Fruit fly (Drosophila melanogaster): Measurements from ENCODE around the gene CG7824.

Gene CG7824

DNA sequence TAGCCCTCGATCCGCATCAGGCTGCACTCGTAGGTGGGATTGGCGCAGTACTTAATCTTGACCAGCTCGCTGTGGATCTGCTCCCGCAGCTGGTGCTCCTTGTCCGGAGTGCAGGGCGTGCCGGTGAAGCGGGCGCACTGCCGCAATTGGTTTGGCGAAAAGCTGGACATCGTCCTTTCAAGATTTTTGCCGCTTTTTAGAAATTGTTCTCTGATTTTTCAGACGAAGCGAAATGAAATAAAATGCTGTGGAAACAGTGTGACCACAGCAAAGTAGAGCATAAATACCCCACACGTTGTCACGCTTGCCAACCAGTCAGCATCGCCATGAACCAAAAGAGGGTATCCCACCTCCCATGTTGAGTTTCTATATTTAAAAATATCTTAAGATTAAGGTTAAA lies 1.5 kb downstream of the CG7824 start, which contains the start of gene dgt1 (continued):
- TF ChIP-seq CG6175 (GFP tag; IDR thresholded peaks at IDR 0.05) (no peak), D19B (GFP tag; optimal IDR thresholded peaks at IDR 0.05) (no peak), CG4404 (GFP tag; IDR thresholded peaks at IDR 0.05) (no peak), Adf1 (GFP tag; IDR thresholded peaks at IDR 0.05) (no peak), H2.0 (GFP tag; IDR thresholded peaks at IDR 0.05) (no peak), Abd-B (GFP tag; optimal IDR thresholded peaks at IDR 0.05) (no peak), scrt (GFP tag; optimal IDR thresholded peaks at IDR 0.05) (no peak), CG9609 (GFP tag; optimal IDR thresholded peaks at IDR 0.05) (no peak), CG3281 (GFP tag; optimal IDR thresholded peaks at IDR 0.05) (no peak), chn (GFP tag; optimal IDR thresholded peaks at IDR 0.05) (no peak), CrebB (tag; optimal IDR thresholded peaks at IDR 0.05) (no peak), CG8478 (optimal IDR thresholded peaks at IDR 0.05) (no peak), Atf-2 (GFP tag; optimal IDR thresholded peaks at IDR 0.05) (no peak), ewg (GFP tag; optimal IDR thresholded peaks at IDR 0.05) (no peak), mam (GFP tag; optimal IDR thresholded peaks at IDR 0.05) (no peak), fd64A (GFP tag; optimal IDR thresholded peaks at IDR 0.05) (no peak), CG4617 (GFP tag; optimal IDR thresholded peaks at IDR 0.05; ENCODE audit: borderline replicate concordance) (peak; percentile 88), H15 (GFP tag; IDR thresholded peaks at IDR 0.05) (no peak), CG18619 (GFP tag; optimal IDR thresholded peaks at IDR 0.05) (no peak), CTCF (GFP tag; optimal IDR thresholded peaks at IDR 0.05) (no peak), pfk (GFP tag; optimal IDR thresholded peaks at IDR 0.05) (no peak), cad (GFP tag; optimal IDR thresholded peaks at IDR 0.05) (no peak), bigmax (GFP tag; optimal IDR thresholded peaks at IDR 0.05) (peak; percentile 90), Meics (GFP tag; optimal IDR thresholded peaks at IDR 0.05) (no peak), nom (GFP tag; optimal IDR thresholded peaks at IDR 0.05) (no peak), ato (GFP tag; IDR thresholded peaks at IDR 0.05; ENCODE audit: partially characterized antibody) (0 out of 2 replicates have a peak, but pooled peaks have one; percentile 29), al (GFP tag; IDR thresholded peaks at IDR 0.05) (no peak), CG6813 (GFP tag; optimal IDR thresholded peaks at IDR 0.05) (no peak), Hand (GFP tag; optimal IDR thresholded peaks at IDR 0.05) (no peak), ATbp (GFP tag; optimal IDR thresholded peaks at IDR 0.05) (no peak), CG13424 (tag; optimal IDR thresholded peaks at IDR 0.05) (no peak), CG9437 (GFP tag; optimal IDR thresholded peaks at IDR 0.05) (no peak), sens (GFP tag) (no peak), Optix (GFP tag; IDR thresholded peaks at IDR 0.05) (no peak), CG4424 (GFP tag; optimal IDR thresholded peaks at IDR 0.05) (no peak), CG15514 (GFP tag; optimal IDR thresholded peaks at IDR 0.05) (peak; percentile 93), nerfin-1 (tag; optimal IDR thresholded peaks at IDR 0.05) (no peak), unpg (GFP tag; optimal IDR thresholded peaks at IDR 0.05) (no peak), caup (GFP tag; optimal IDR thresholded peaks at IDR 0.05; ENCODE audit: severe bottlenecking) (no peak), CG2678 (tag; optimal IDR thresholded peaks at IDR 0.05) (no peak), CG12659 (GFP tag; optimal IDR thresholded peaks at IDR 0.05) (no peak), CG14014 (GFP tag; IDR thresholded peaks at IDR 0.05) (no peak), CG12769 (tag; optimal IDR thresholded peaks at IDR 0.05) (no peak), cas (GFP tag; IDR thresholded peaks at IDR 0.05) (no peak), CG13123 (GFP tag; optimal IDR thresholded peaks at IDR 0.05) (no peak), CG12391 (tag; optimal IDR thresholded peaks at IDR 0.05) (no peak), phol (tag; optimal IDR thresholded peaks at IDR 0.05) (peak; percentile 14), CG3163 (GFP tag; optimal IDR thresholded peaks at IDR 0.05) (no peak), gcm (GFP tag; optimal IDR thresholded peaks at IDR 0.05) (no peak), Sin3A (optimal IDR thresholded peaks at IDR 0.05) (no peak), Hr3 (GFP tag; optimal IDR thresholded peaks at IDR 0.05) (no peak), unc-4 (GFP tag; IDR thresholded peaks at IDR 0.05; ENCODE audit: partially characterized antibody) (0 out of 2 replicates have a peak, but pooled peaks have one; percentile 16)
